Fruit fly (Drosophila melanogaster) whole organism, embryonic: ENCODE data around the gene Nlg4.

ENCODE experiments used
- Adf1 ChIP-seq: fragments of 200-800 bp; sonication (Bioruptor generic); IDR thresholded peaks from 2 replicates; pipeline ENCODE4 v1.3.6; 2022; ENCODE audit warnings: missing biosample characterization, missing genetic modification characterization
- Atf6 ChIP-seq: fragments of 200-800 bp; sonication (Bioruptor generic); IDR thresholded peaks from 2 replicates; pipeline ENCODE4 v1.3.6; 2022; ENCODE audit warnings: missing biosample characterization, missing genetic modification characterization
- C15 ChIP-seq: fragments of 200-800 bp; sonication (Bioruptor generic); IDR thresholded peaks from 3 replicates; pipeline ENCODE4 v1.3.6; 2022; ENCODE audit warnings: missing biosample characterization, missing genetic modification characterization
- CG11696 ChIP-seq: fragments of 200-800 bp; sonication (Bioruptor generic); IDR thresholded peaks from 2 replicates; pipeline ENCODE4 v1.3.6; 2022; ENCODE audit warnings: missing biosample characterization, missing genetic modification characterization
- CG12942 ChIP-seq: fragments of 200-800 bp; sonication (Bioruptor generic); optimal IDR thresholded peaks from 3 replicates; lab custom pipeline; 2016; ENCODE audit warnings: missing biosample characterization, missing genetic modification characterization
- CG14441 ChIP-seq: fragments of 200-800 bp; sonication (Bioruptor generic); IDR thresholded peaks from 2 replicates; pipeline ENCODE4 v1.3.6; 2022; ENCODE audit warnings: missing biosample characterization, missing genetic modification characterization
- CG15479 ChIP-seq: fragments of 200-800 bp; sonication (Bioruptor generic); optimal IDR thresholded peaks from 3 replicates; lab custom pipeline; 2019; ENCODE audit warnings: missing biosample characterization, mild to moderate bottlenecking, missing genetic modification characterization, moderate library complexity
- CG15601 ChIP-seq: fragments of 200-800 bp; sonication (Bioruptor generic); optimal IDR thresholded peaks from 3 replicates; lab custom pipeline; 2019; ENCODE audit warnings: missing biosample characterization, mild to moderate bottlenecking, missing genetic modification characterization, moderate library complexity
- CG17186 ChIP-seq: fragments of 200-800 bp; sonication (Bioruptor generic); optimal IDR thresholded peaks from 3 replicates; lab custom pipeline; 2017; ENCODE audit warnings: missing biosample characterization, missing genetic modification reagents, missing genetic modification characterization
- CG17612 ChIP-seq: fragments of 200-800 bp; sonication (Bioruptor generic); IDR thresholded peaks from 2 replicates; pipeline ENCODE4 v1.3.6; 2022; ENCODE audit warnings: missing biosample characterization, missing genetic modification characterization
- CG1792 ChIP-seq: fragments of 200-800 bp; sonication (Bioruptor generic); optimal IDR thresholded peaks from 2 replicates; lab custom pipeline; 2016; ENCODE audit warnings: missing biosample characterization, missing genetic modification characterization
- CG18619 ChIP-seq: fragments of 200-800 bp; sonication (Bioruptor generic); optimal IDR thresholded peaks from 3 replicates; lab custom pipeline; 2017; ENCODE audit warnings: missing biosample characterization, mild to moderate bottlenecking, missing genetic modification characterization
- CG33213 ChIP-seq: fragments of 200-800 bp; sonication (Bioruptor generic); optimal IDR thresholded peaks from 3 replicates; lab custom pipeline; 2016; ENCODE audit warnings: missing biosample characterization, missing genetic modification characterization
- CG4328 ChIP-seq: fragments of 200-800 bp; sonication (Bioruptor generic); optimal IDR thresholded peaks from 3 replicates; lab custom pipeline; 2017; ENCODE audit warnings: missing biosample characterization, missing genetic modification reagents, missing genetic modification characterization
- CG6813 ChIP-seq: fragments of 200-800 bp; sonication (Bioruptor generic); optimal IDR thresholded peaks from 2 replicates; lab custom pipeline; 2017; ENCODE audit warnings: missing biosample characterization, missing genetic modification characterization, mild to moderate bottlenecking, moderate library complexity, missing genetic modification reagents
- CG7357 ChIP-seq: fragments of 200-800 bp; sonication (Bioruptor generic); IDR thresholded peaks from 3 replicates; pipeline ENCODE4 v1.3.6; 2022; ENCODE audit warnings: missing biosample characterization, missing genetic modification characterization
- CG9932 ChIP-seq: fragments of 200-800 bp; sonication (Bioruptor generic); IDR thresholded peaks from 2 replicates; pipeline ENCODE4 v1.3.6; 2022; ENCODE audit warnings: missing biosample characterization, missing genetic modification characterization
- D19A ChIP-seq: fragments of 200-800 bp; optimal IDR thresholded peaks from 3 replicates; lab custom pipeline; 2019; ENCODE audit warnings: missing biosample characterization, mild to moderate bottlenecking, missing genetic modification characterization, moderate library complexity
- Dad ChIP-seq: fragments of 200-800 bp; sonication (Bioruptor generic); optimal IDR thresholded peaks from 3 replicates; lab custom pipeline; 2016; ENCODE audit warnings: missing biosample characterization, missing genetic modification characterization
- Elba2 ChIP-seq: fragments of 200-800 bp; sonication (Bioruptor generic); optimal IDR thresholded peaks from 3 replicates; lab custom pipeline; 2016; ENCODE audit warnings: missing biosample characterization, missing genetic modification characterization
- Gsc ChIP-seq: fragments of 200-800 bp; sonication (Bioruptor generic); IDR thresholded peaks from 2 replicates; pipeline ENCODE4 v1.3.6; 2022; ENCODE audit warnings: missing biosample characterization, missing genetic modification characterization
- HLHmδ ChIP-seq: fragments of 200-800 bp; sonication (Bioruptor generic); optimal IDR thresholded peaks from 2 replicates; lab custom pipeline; 2018; ENCODE audit warnings: missing biosample characterization, mild to moderate bottlenecking, missing genetic modification characterization, moderate library complexity
- Kr ChIP-seq: fragments of 200-800 bp; sonication (Bioruptor generic); optimal IDR thresholded peaks from 2 replicates; lab custom pipeline; 2017; ENCODE audit warnings: missing biosample characterization, mild to moderate bottlenecking, missing genetic modification characterization
- NC2α ChIP-seq: fragments of 200-800 bp; sonication (Bioruptor generic); optimal IDR thresholded peaks from 2 replicates; lab custom pipeline; 2016; ENCODE audit warnings: missing biosample characterization, missing genetic modification characterization
- NK7.1 ChIP-seq: fragments of 200-800 bp; sonication (Bioruptor generic); optimal IDR thresholded peaks from 3 replicates; lab custom pipeline; 2016; ENCODE audit warnings: missing biosample characterization, missing genetic modification characterization
- Sox100B ChIP-seq: fragments of 200-800 bp; sonication (Bioruptor generic); optimal IDR thresholded peaks from 3 replicates; lab custom pipeline; 2018; ENCODE audit warnings: missing biosample characterization, mild to moderate bottlenecking, missing genetic modification characterization
- bowl ChIP-seq: fragments of 200-800 bp; sonication (Bioruptor generic); IDR thresholded peaks from 2 replicates; pipeline ENCODE4 v1.3.6; 2022; ENCODE audit warnings: missing biosample characterization, missing genetic modification characterization
- caup ChIP-seq: fragments of 200-800 bp; sonication (Bioruptor generic); optimal IDR thresholded peaks from 3 replicates; lab custom pipeline; 2017; ENCODE audit warnings: missing biosample characterization, mild to moderate bottlenecking, missing genetic modification characterization, moderate library complexity; ENCODE audit not compliant: severe bottlenecking
- dimm ChIP-seq: fragments of 200-800 bp; sonication (Bioruptor generic); IDR thresholded peaks from 2 replicates; pipeline ENCODE4 v1.3.6; 2022; ENCODE audit warnings: missing biosample characterization, missing genetic modification characterization
- dpn ChIP-seq, 2 experiments: fragments of 200-800 bp; sonication (Bioruptor generic); optimal IDR thresholded peaks; 3 replicates each; lab custom pipeline; 2016; ENCODE audit warnings: missing biosample characterization in 2 of 2, missing genetic modification characterization in 2 of 2
- fd96Cb ChIP-seq: fragments of 200-800 bp; sonication (Bioruptor generic); optimal IDR thresholded peaks from 2 replicates; lab custom pipeline; 2018; ENCODE audit warnings: missing biosample characterization, mild to moderate bottlenecking, missing genetic modification characterization, moderate library complexity
- gem ChIP-seq: fragments of 200-800 bp; sonication (Bioruptor generic); optimal IDR thresholded peaks from 2 replicates; lab custom pipeline; 2019; ENCODE audit warnings: missing biosample characterization, mild to moderate bottlenecking, missing genetic modification characterization, moderate library complexity
- gfzf ChIP-seq: fragments of 200-800 bp; sonication (Bioruptor generic); optimal IDR thresholded peaks from 2 replicates; lab custom pipeline; 2016; ENCODE audit warnings: missing biosample characterization, mild to moderate bottlenecking, missing genetic modification characterization, moderate library complexity
- hkb ChIP-seq, 2 experiments: fragments of 200-800 bp in 1 of 2; fragments of >200 bp in 1 of 2; sonication (Bioruptor generic) in 1 of 2; IDR thresholded peaks in 1 of 2; optimal IDR thresholded peaks in 1 of 2; 2 replicates each; pipeline versions ENCODE4 v1.3.6 to Lab custom; 2017 to 2022; ENCODE audit warnings: missing biosample characterization in 1 of 2, missing genetic modification characterization in 1 of 2
- kay ChIP-seq: fragments of 200-800 bp; sonication (Bioruptor generic); optimal IDR thresholded peaks from 2 replicates; lab custom pipeline; 2016; ENCODE audit warnings: missing biosample characterization, missing genetic modification characterization
- kni ChIP-seq: fragments of 200-800 bp; sonication (Bioruptor generic); optimal IDR thresholded peaks from 3 replicates; lab custom pipeline; 2017; ENCODE audit warnings: mild to moderate bottlenecking, missing biosample characterization, missing genetic modification reagents, missing genetic modification characterization
- lab ChIP-seq: fragments of 200-800 bp; sonication (Bioruptor generic); optimal IDR thresholded peaks from 3 replicates; lab custom pipeline; 2017; ENCODE audit warnings: missing biosample characterization, missing genetic modification characterization, mild to moderate bottlenecking, moderate library complexity, missing genetic modification reagents
- maf-S ChIP-seq: fragments of 200-800 bp; sonication (Bioruptor generic); optimal IDR thresholded peaks from 2 replicates; lab custom pipeline; 2016; ENCODE audit warnings: missing biosample characterization, missing genetic modification characterization
- nerfin-2 ChIP-seq: fragments of 200-800 bp; sonication (Bioruptor generic); IDR thresholded peaks from 2 replicates; pipeline ENCODE4 v1.3.6; 2022; ENCODE audit warnings: missing biosample characterization, missing genetic modification characterization; ENCODE audit not compliant: partially characterized antibody
- pnt ChIP-seq: fragments of 200-800 bp; sonication (Bioruptor generic); optimal IDR thresholded peaks from 3 replicates; lab custom pipeline; 2016; ENCODE audit warnings: missing biosample characterization, missing genetic modification characterization
- pum ChIP-seq: fragments of 200-800 bp; sonication (Bioruptor generic); optimal IDR thresholded peaks from 2 replicates; lab custom pipeline; 2016; ENCODE audit warnings: missing biosample characterization, missing genetic modification characterization
- ro ChIP-seq: fragments of 200-800 bp; sonication (Bioruptor generic); IDR thresholded peaks from 2 replicates; pipeline ENCODE4 v1.3.6; 2022; ENCODE audit warnings: missing biosample characterization, missing genetic modification characterization
- run ChIP-seq: fragments of 200-800 bp; sonication (Bioruptor generic); optimal IDR thresholded peaks from 3 replicates; lab custom pipeline; 2018; ENCODE audit warnings: missing biosample characterization, mild to moderate bottlenecking, missing genetic modification characterization
- shn ChIP-seq: fragments of 200-800 bp; sonication (Bioruptor generic); optimal IDR thresholded peaks from 3 replicates; lab custom pipeline; 2016; ENCODE audit warnings: missing biosample characterization, missing genetic modification characterization
- sima ChIP-seq: fragments of 200-800 bp; sonication (Bioruptor generic); optimal IDR thresholded peaks from 2 replicates; lab custom pipeline; 2016; ENCODE audit warnings: missing biosample characterization, missing genetic modification characterization
- sqz ChIP-seq: fragments of 200-800 bp; sonication (Bioruptor generic); optimal IDR thresholded peaks from 3 replicates; lab custom pipeline; 2018; ENCODE audit warnings: missing biosample characterization, mild to moderate bottlenecking, missing genetic modification characterization
- ttk ChIP-seq: fragments of 200-800 bp; sonication (Bioruptor generic); IDR thresholded peaks from 2 replicates; pipeline ENCODE4 v2.1.2; 2022; ENCODE audit warnings: missing biosample characterization, missing genetic modification characterization
- tup ChIP-seq: fragments of 200-800 bp; sonication (Bioruptor generic); optimal IDR thresholded peaks from 2 replicates; lab custom pipeline; 2016; ENCODE audit warnings: missing biosample characterization, mild to moderate bottlenecking, missing genetic modification characterization, moderate library complexity
- unpg ChIP-seq: fragments of 200-800 bp; sonication (Bioruptor generic); optimal IDR thresholded peaks from 3 replicates; lab custom pipeline; 2018; ENCODE audit warnings: missing biosample characterization, mild to moderate bottlenecking, missing genetic modification characterization, moderate library complexity

The Nlg4 gene

dm6 chr3R:20285678-20286449 is 81.3 kb downstream of the Nlg4 start (continued):
- peak; percentile 40 for TF ChIP-seq fd96Cb (tag; lab: Kevin White, UChicago)
- TF ChIP-seq D19A (tag; lab: Kevin White, UChicago), result peak; percentile 49
- peak; percentile 60; the same call in 1 of the 2 replicates for TF ChIP-seq dimm
- TF ChIP-seq lab (GFP tag; lab: Kevin White, UChicago), result peak; percentile 18
- peak; percentile 13 for TF ChIP-seq pnt
- TF ChIP-seq NK7.1 (GFP tag; lab: Kevin White, UChicago), result peak; percentile 47
- no peak for TF ChIP-seq Elba2 (GFP tag; lab: Kevin White, UChicago)
- TF ChIP-seq CG15479 (GFP tag; lab: Kevin White, UChicago), result no peak
- TF ChIP-seq CG6813 (GFP tag; lab: Kevin White, UChicago), result peak; percentile 90
- TF ChIP-seq CG18619 (GFP tag; lab: Kevin White, UChicago), result peak; percentile 55
- peak; percentile 93 for TF ChIP-seq CG1792
- TF ChIP-seq CG9932 (GFP tag; lab: Robert Waterston, UW), result no peak
- peak; percentile 74 for TF ChIP-seq kay (GFP tag; lab: Kevin White, UChicago)
- TF ChIP-seq unpg (GFP tag; lab: Kevin White, UChicago), result peak; percentile 49
- TF ChIP-seq tup (GFP tag; lab: Kevin White, UChicago), result no peak
- peak; percentile 55 for TF ChIP-seq sqz (GFP tag; lab: Kevin White, UChicago)
- TF ChIP-seq CG11696 (GFP tag; lab: Robert Waterston, UW), result no peak
- TF ChIP-seq gfzf (GFP tag; lab: Kevin White, UChicago), result no peak
- TF ChIP-seq maf-S (GFP tag; lab: Kevin White, UChicago), result no peak
- TF ChIP-seq NC2α, result peak; percentile 65
- peak; percentile 76 for TF ChIP-seq CG4328
- peak; percentile 75 for TF ChIP-seq CG17186 (GFP tag; lab: Kevin White, UChicago)
- no peak for TF ChIP-seq caup (GFP tag; lab: Kevin White, UChicago)
- peak; percentile 88 for TF ChIP-seq CG15601 (tag; lab: Kevin White, UChicago)
- no peak for TF ChIP-seq nerfin-2 (GFP tag; lab: Robert Waterston, UW)
- TF ChIP-seq Atf6 (GFP tag; lab: Robert Waterston, UW), result no peak
- no peak for TF ChIP-seq Kr (GFP tag; lab: Kevin White, UChicago)
- 0 out of 2 replicates have a peak, but pooled peaks have one; percentile 27 for TF ChIP-seq bowl (GFP tag; lab: Robert Waterston, UW)
- TF ChIP-seq Dad (GFP tag; lab: Kevin White, UChicago), result no peak
- TF ChIP-seq kni (GFP tag; lab: Kevin White, UChicago), result peak; percentile 96
- no peak for TF ChIP-seq CG7357 (GFP tag; lab: Robert Waterston, UW)
- peak; percentile 39 for TF ChIP-seq Sox100B (GFP tag; lab: Kevin White, UChicago)
- TF ChIP-seq hkb (optimal IDR thresholded peaks at IDR 0.05; lab: Kevin White, UChicago), result no peak
- TF ChIP-seq hkb (GFP tag; IDR thresholded peaks at IDR 0.05; lab: Robert Waterston, UW), result peak; percentile 51; the same call in 1 of the 2 replicates
- peak; percentile 9 for TF ChIP-seq CG33213 (GFP tag; lab: Kevin White, UChicago)
- no peak for TF ChIP-seq run (tag; lab: Kevin White, UChicago)
- TF ChIP-seq dpn (GFP tag; optimal IDR thresholded peaks at IDR 0.05; lab: Kevin White, UChicago), result no peak
- 0 out of 2 replicates have a peak, but pooled peaks have one; percentile 8 for TF ChIP-seq ro (GFP tag; lab: Robert Waterston, UW)
- peak; percentile 71 for TF ChIP-seq HLHmδ (GFP tag; lab: Kevin White, UChicago)
- peak; percentile 8 for TF ChIP-seq CG12942 (GFP tag; lab: Kevin White, UChicago)
- no peak for TF ChIP-seq shn
- no peak for TF ChIP-seq Adf1
- TF ChIP-seq sima, result no peak
- TF ChIP-seq gem (tag; lab: Kevin White, UChicago), result peak; percentile 68
- 0 out of 3 replicates have a peak, but pooled peaks have one; percentile 36 for TF ChIP-seq C15
- no peak for TF ChIP-seq Gsc (GFP tag; lab: Robert Waterston, UW)
- TF ChIP-seq pum (GFP tag; lab: Kevin White, UChicago), result no peak
- TF ChIP-seq CG14441 (GFP tag; lab: Robert Waterston, UW), result 0 out of 2 replicates have a peak, but pooled peaks have one; percentile 7
- no peak for TF ChIP-seq ttk (GFP tag; lab: Robert Waterston, UW)
- TF ChIP-seq CG17612, result no peak
